Fruit fly (Drosophila melanogaster) whole organism, pupa: ENCODE measurements around the gene CG7991.

ENCODE experiments used
- CG12605 ChIP-seq: fragments of 200-800 bp; sonication (Bioruptor generic); IDR thresholded peaks from 2 replicates; pipeline ENCODE4 v1.3.6; 2022; ENCODE audit warnings: missing biosample characterization, missing genetic modification characterization
- CG13204 ChIP-seq: fragments of 200-800 bp; sonication (Bioruptor generic); optimal IDR thresholded peaks from 2 replicates; lab custom pipeline; 2018; ENCODE audit warnings: missing biosample characterization, mild to moderate bottlenecking, missing genetic modification characterization, moderate library complexity
- CG14655 ChIP-seq: fragments of 200-800 bp; sonication (Bioruptor generic); optimal IDR thresholded peaks from 3 replicates; lab custom pipeline; 2017; ENCODE audit warnings: mild to moderate bottlenecking, missing biosample characterization, missing genetic modification reagents, missing genetic modification characterization
- CG9948 ChIP-seq: fragments of 200-800 bp; sonication (Bioruptor generic); optimal IDR thresholded peaks from 2 replicates; lab custom pipeline; 2018; ENCODE audit warnings: missing biosample characterization, mild to moderate bottlenecking, missing genetic modification characterization, moderate library complexity
- Ets98B ChIP-seq: fragments of 200-800 bp; sonication (Bioruptor generic); IDR thresholded peaks from 2 replicates; pipeline ENCODE4 v1.3.6; 2022; ENCODE audit warnings: missing biosample characterization, missing genetic modification characterization
- Pif1A ChIP-seq: fragments of 200-800 bp; sonication (Bioruptor generic); optimal IDR thresholded peaks from 3 replicates; lab custom pipeline; 2016; ENCODE audit warnings: missing biosample characterization, missing genetic modification characterization
- gl ChIP-seq: fragments of 200-800 bp; sonication (Bioruptor generic); optimal IDR thresholded peaks from 2 replicates; lab custom pipeline; 2018; ENCODE audit warnings: missing biosample characterization, mild to moderate bottlenecking, missing genetic modification characterization

dm6 chr3L:1663531-1663930 is 11.0 kb upstream of the CG7991 start:
- TF ChIP-seq CG13204 (GFP tag; lab: Kevin White, UChicago) (no peak), Ets98B (GFP tag; lab: Robert Waterston, UW) (no peak), CG14655 (GFP tag; lab: Kevin White, UChicago) (no peak), gl (no peak), CG12605 (GFP tag; lab: Robert Waterston, UW) (no peak), CG9948 (tag; lab: Kevin White, UChicago) (no peak), Pif1A (GFP tag; lab: Kevin White, UChicago) (no peak)
